Fruit fly (Drosophila melanogaster): Measurements from ENCODE around the gene Cse1.
A peak's percentile ranks its signal among the peaks of the same experiment; 100 is the strongest.

The Cse1 gene

DNA sequence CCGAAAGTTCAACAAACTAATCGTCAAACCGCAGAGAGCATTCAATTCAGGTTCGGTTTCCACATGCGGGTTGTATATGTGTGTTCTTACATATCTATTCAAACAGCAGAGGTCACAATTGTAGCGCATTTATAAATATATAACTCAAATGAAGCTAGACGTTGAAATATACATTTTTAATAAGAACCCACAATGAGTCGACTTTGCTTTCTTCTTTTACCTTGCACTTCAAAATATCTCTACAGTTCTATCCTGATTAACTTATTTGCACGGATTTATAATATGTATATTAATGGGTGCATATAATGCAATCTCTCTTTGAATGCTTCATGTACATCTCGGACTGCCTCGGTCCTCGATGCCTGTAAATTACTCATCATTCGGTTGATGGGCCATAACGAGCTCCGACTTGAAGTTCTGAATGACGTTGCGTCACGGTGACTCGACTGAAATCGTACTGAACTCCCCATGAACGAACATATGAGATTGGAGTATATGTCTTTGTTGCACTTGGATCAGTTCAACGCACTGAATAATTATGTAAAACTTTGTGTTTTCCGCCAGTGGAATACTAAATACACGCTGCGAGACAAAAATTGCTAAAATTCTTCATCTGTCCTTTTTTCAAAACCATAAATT is 6.6 kb downstream of the Cse1 start (continued):
- TF ChIP-seq mirr (GFP tag; optimal IDR thresholded peaks at IDR 0.05) (no peak), bowl (GFP tag; IDR thresholded peaks at IDR 0.05) (no peak), ATbp (GFP tag; optimal IDR thresholded peaks at IDR 0.05) (peak; percentile 46), Rx (GFP tag; IDR thresholded peaks at IDR 0.05) (no peak), CG12391 (tag; optimal IDR thresholded peaks at IDR 0.05) (peak; percentile 32), CG12744 (GFP tag; optimal IDR thresholded peaks at IDR 0.05) (no peak), hb (GFP tag; IDR thresholded peaks at IDR 0.05; ENCODE audit: partially characterized antibody) (no peak), CG4328 (GFP tag; optimal IDR thresholded peaks at IDR 0.05) (no peak), CG11398 (GFP tag; optimal IDR thresholded peaks at IDR 0.05) (no peak), so (GFP tag; IDR thresholded peaks at IDR 0.05) (no peak), CG17361 (GFP tag; IDR thresholded peaks at IDR 0.05) (0 out of 3 replicates have a peak, but pooled peaks have one; percentile 39), bsh (GFP tag; optimal IDR thresholded peaks at IDR 0.05) (peak; percentile 56 to 73), Sox102F (GFP tag; optimal IDR thresholded peaks at IDR 0.05) (peak; percentile 43), CG5245 (GFP tag; optimal IDR thresholded peaks at IDR 0.05) (no peak), CG3065 (GFP tag; optimal IDR thresholded peaks at IDR 0.05) (no peak), Oaz (GFP tag; IDR thresholded peaks at IDR 0.05) (no peak), Adf1 (GFP tag; IDR thresholded peaks at IDR 0.05) (no peak), CG5953 (GFP tag; IDR thresholded peaks at IDR 0.05) (no peak), Atf6 (GFP tag; IDR thresholded peaks at IDR 0.05) (peak; percentile 25; the same call in 1 of the 2 replicates), CG4424 (GFP tag; optimal IDR thresholded peaks at IDR 0.05) (peak; percentile 53), esg (GFP tag; conservative IDR thresholded peaks at IDR 0.05) (no peak), Ssrp (tag; optimal IDR thresholded peaks at IDR 0.05) (peak; percentile 13), sd (tag; optimal IDR thresholded peaks at IDR 0.05) (no peak), pho (GFP tag; optimal IDR thresholded peaks at IDR 0.05) (no peak), CG33213 (GFP tag; optimal IDR thresholded peaks at IDR 0.05) (no peak), CG18599 (GFP tag; optimal IDR thresholded peaks at IDR 0.05) (peak; percentile 10), Neu2 (GFP tag; optimal IDR thresholded peaks at IDR 0.05; ENCODE audit: borderline replicate concordance) (no peak), gsb-n (tag; optimal IDR thresholded peaks at IDR 0.05) (peak; percentile 36), Med (GFP tag) (peak; percentile 46), CG18262 (tag; optimal IDR thresholded peaks at IDR 0.05) (peak; percentile 75), btn (GFP tag; optimal IDR thresholded peaks at IDR 0.05) (no peak), sr (GFP tag; IDR thresholded peaks at IDR 0.05) (no peak), sisA (GFP tag; IDR thresholded peaks at IDR 0.05) (0 out of 2 replicates have a peak, but pooled peaks have one; percentile 25), lola (GFP tag; optimal IDR thresholded peaks at IDR 0.05) (peak in 1 of 3 experiments; percentile 56), CG7271 (tag; optimal IDR thresholded peaks at IDR 0.05) (no peak), CG7928 (GFP tag; optimal IDR thresholded peaks at IDR 0.05) (no peak), salm (tag; optimal IDR thresholded peaks at IDR 0.05) (peak; percentile 9), CG10209 (GFP tag; optimal IDR thresholded peaks at IDR 0.05) (peak; percentile 13), zfh1 (GFP tag; IDR thresholded peaks at IDR 0.05) (0 out of 3 replicates have a peak, but pooled peaks have one; percentile 10), peb (GFP tag; IDR thresholded peaks at IDR 0.05) (no peak), CG18476 (GFP tag; optimal IDR thresholded peaks at IDR 0.05) (peak; percentile 3), repo (GFP tag; optimal IDR thresholded peaks at IDR 0.05) (no peak), Deaf1 (tag; optimal IDR thresholded peaks at IDR 0.05) (no peak), hkb (optimal IDR thresholded peaks at IDR 0.05) (no peak), hkb (GFP tag; IDR thresholded peaks at IDR 0.05) (no peak), CG17802 (tag; optimal IDR thresholded peaks at IDR 0.05) (peak; percentile 5), Ets97D (GFP tag; optimal IDR thresholded peaks at IDR 0.05) (no peak), CG8924 (tag; optimal IDR thresholded peaks at IDR 0.05) (peak; percentile 9), Jarid2 (GFP tag; optimal IDR thresholded peaks at IDR 0.05) (peak; percentile 20), trh (GFP tag; optimal IDR thresholded peaks at IDR 0.05) (no peak)
